Worm (Caenorhabditis elegans) whole organism, late embryonic: ENCODE data around the gene C47A4.3.

Source experiments
- C08G9.2 ChIP-seq: sonication (generic microtip); optimal IDR thresholded peaks from 2 replicates; lab custom pipeline; 2016; ENCODE audit warnings: mild to moderate bottlenecking, missing genetic modification characterization, moderate library complexity, missing compliant biosample characterization
- C38D4.7 ChIP-seq: fragments of 200-800 bp; sonication (Bioruptor generic); optimal IDR thresholded peaks from 2 replicates; lab custom pipeline; 2018; ENCODE audit warnings: mild to moderate bottlenecking, missing genetic modification characterization, moderate library complexity, missing compliant biosample characterization
- K09A11.1 ChIP-seq: sonication (generic microtip); optimal IDR thresholded peaks from 2 replicates; lab custom pipeline; 2017; ENCODE audit warnings: antibody characterized with exemption, mild to moderate bottlenecking, missing genetic modification characterization, missing compliant biosample characterization; ENCODE audit not compliant: insufficient read depth
- T23F11.4 ChIP-seq: fragments of 200-800 bp; sonication (Bioruptor generic); optimal IDR thresholded peaks from 2 replicates; lab custom pipeline; 2018; ENCODE audit warnings: mild to moderate bottlenecking, missing genetic modification characterization, missing compliant biosample characterization
- Y22D7AL.16 ChIP-seq: sonication (generic microtip); optimal IDR thresholded peaks from 2 replicates; lab custom pipeline; 2016; ENCODE audit warnings: missing genetic modification characterization, missing compliant biosample characterization
- ahr-1 ChIP-seq: sonication (generic microtip); optimal IDR thresholded peaks from 2 replicates; lab custom pipeline; 2016; ENCODE audit warnings: missing genetic modification characterization, missing compliant biosample characterization
- ama-1 ChIP-seq: fragments of 150-350 bp; optimal IDR thresholded peaks from 2 replicates; lab custom pipeline; 2014
- ceh-14 ChIP-seq: sonication (generic microtip); optimal IDR thresholded peaks from 2 replicates; lab custom pipeline; 2016; ENCODE audit warnings: missing genotype, missing genetic modification characterization, missing compliant biosample characterization
- ceh-18 ChIP-seq: sonication (generic microtip); optimal IDR thresholded peaks from 2 replicates; lab custom pipeline; 2016; ENCODE audit warnings: missing genetic modification characterization, missing compliant biosample characterization
- ceh-2 ChIP-seq: sonication (generic microtip); optimal IDR thresholded peaks from 2 replicates; lab custom pipeline; 2016; ENCODE audit warnings: missing genotype, missing genetic modification characterization, missing compliant biosample characterization
- ceh-22 ChIP-seq: sonication (generic microtip); optimal IDR thresholded peaks from 2 replicates; lab custom pipeline; 2017; ENCODE audit warnings: missing biosample characterization, missing genetic modification characterization
- ceh-24 ChIP-seq: sonication (generic microtip); optimal IDR thresholded peaks from 2 replicates; lab custom pipeline; 2016; ENCODE audit warnings: mild to moderate bottlenecking, missing genetic modification characterization, missing compliant biosample characterization
- ceh-34 ChIP-seq: sonication (generic microtip); optimal IDR thresholded peaks from 2 replicates; lab custom pipeline; 2016; ENCODE audit warnings: mild to moderate bottlenecking, missing genetic modification characterization, missing compliant biosample characterization
- ceh-48 ChIP-seq: sonication (generic microtip); optimal IDR thresholded peaks from 2 replicates; lab custom pipeline; 2016; ENCODE audit warnings: missing genetic modification characterization, inconsistent platforms, missing compliant biosample characterization
- ceh-9 ChIP-seq: sonication (generic microtip); optimal IDR thresholded peaks from 2 replicates; lab custom pipeline; 2016; ENCODE audit warnings: mild to moderate bottlenecking, missing genetic modification characterization, inconsistent platforms, missing compliant biosample characterization
- dmd-4 ChIP-seq: sonication (generic microtip); optimal IDR thresholded peaks from 2 replicates; lab custom pipeline; 2016; ENCODE audit warnings: borderline replicate concordance, missing genetic modification characterization, missing compliant biosample characterization
- fkh-6 ChIP-seq: sonication (generic microtip); optimal IDR thresholded peaks from 2 replicates; lab custom pipeline; 2016; ENCODE audit warnings: missing genetic modification characterization, missing compliant biosample characterization
- gmeb-2 ChIP-seq: sonication (generic microtip); optimal IDR thresholded peaks from 2 replicates; lab custom pipeline; 2016; ENCODE audit warnings: missing genetic modification characterization, inconsistent platforms, missing compliant biosample characterization
- hlh-30 ChIP-seq: sonication (generic microtip); optimal IDR thresholded peaks from 2 replicates; lab custom pipeline; 2017; ENCODE audit warnings: antibody characterized with exemption, missing genetic modification characterization, missing compliant biosample characterization; ENCODE audit not compliant: insufficient read depth
- lim-6 ChIP-seq: sonication (generic microtip); optimal IDR thresholded peaks from 2 replicates; lab custom pipeline; 2016; ENCODE audit warnings: missing genetic modification characterization, missing compliant biosample characterization
- lin-11 ChIP-seq: fragments of 200-800 bp; sonication (Bioruptor generic); optimal IDR thresholded peaks from 2 replicates; lab custom pipeline; 2018; ENCODE audit warnings: mild to moderate bottlenecking, missing genetic modification characterization, missing compliant biosample characterization
- madf-2 ChIP-seq: sonication (generic microtip); optimal IDR thresholded peaks from 2 replicates; lab custom pipeline; 2017; ENCODE audit warnings: missing genetic modification characterization, missing compliant biosample characterization
- nhr-11 ChIP-seq: fragments of 150-350 bp; optimal IDR thresholded peaks from 2 replicates; lab custom pipeline; 2014; ENCODE audit warnings: missing biosample characterization, missing genetic modification characterization
- npax-4 ChIP-seq: sonication (generic microtip); optimal IDR thresholded peaks from 2 replicates; lab custom pipeline; 2016; ENCODE audit warnings: missing genetic modification characterization, missing compliant biosample characterization
- pag-3 ChIP-seq: sonication (generic microtip); optimal IDR thresholded peaks from 2 replicates; lab custom pipeline; 2016; ENCODE audit warnings: missing compliant biosample characterization, missing genetic modification characterization, borderline replicate concordance
- pat-9 ChIP-seq: fragments of 200-800 bp; sonication (Bioruptor generic); optimal IDR thresholded peaks from 2 replicates; lab custom pipeline; 2018; ENCODE audit warnings: mild to moderate bottlenecking, missing genetic modification characterization, moderate library complexity, missing compliant biosample characterization
- pha-4 ChIP-seq: fragments of 150-350 bp; optimal IDR thresholded peaks from 2 replicates; lab custom pipeline; 2018; ENCODE audit warnings: missing biosample characterization, missing genetic modification reagents, missing genetic modification characterization
- pros-1 ChIP-seq: fragments of 150-350 bp; optimal IDR thresholded peaks from 2 replicates; lab custom pipeline; 2014; ENCODE audit warnings: missing biosample characterization, missing genetic modification reagents, missing genetic modification characterization
- rnt-1 ChIP-seq: sonication (generic microtip); optimal IDR thresholded peaks from 2 replicates; lab custom pipeline; 2016; ENCODE audit warnings: missing genetic modification characterization, missing compliant biosample characterization
- sdc-2 ChIP-seq: sonication (generic microtip); optimal IDR thresholded peaks from 2 replicates; lab custom pipeline; 2016; ENCODE audit warnings: missing genotype, missing genetic modification characterization, missing compliant biosample characterization
- sox-2 ChIP-seq: fragments of 200-800 bp; sonication (Bioruptor generic); IDR thresholded peaks from 2 replicates; pipeline ENCODE4 v1.3.6; 2022; ENCODE audit warnings: missing genetic modification reagents, missing genetic modification characterization, missing compliant biosample characterization
- sox-4 ChIP-seq: sonication (generic microtip); optimal IDR thresholded peaks from 2 replicates; lab custom pipeline; 2017; ENCODE audit warnings: mild to moderate bottlenecking, missing genetic modification characterization, inconsistent platforms, missing compliant biosample characterization
- syd-9 ChIP-seq: sonication (generic microtip); optimal IDR thresholded peaks from 2 replicates; lab custom pipeline; 2016; ENCODE audit warnings: mild to moderate bottlenecking, missing genetic modification characterization, moderate library complexity, missing compliant biosample characterization
- tbx-2 ChIP-seq: sonication (generic microtip); optimal IDR thresholded peaks from 2 replicates; lab custom pipeline; 2016; ENCODE audit warnings: missing genetic modification characterization, missing compliant biosample characterization
- unc-3 ChIP-seq, 2 experiments: fragments of 200-800 bp in 1 of 2; sonication (Bioruptor generic) in 1 of 2; sonication (generic microtip) in 1 of 2; conservative IDR thresholded peaks in 1 of 2; optimal IDR thresholded peaks in 1 of 2; 2 replicates each; pipeline versions ENCODE4 v1.3.6 to Lab custom; 2016 to 2022; ENCODE audit warnings: missing compliant biosample characterization in 2 of 2, missing genetic modification characterization in 2 of 2, missing genetic modification reagents in 1 of 2
- unc-55 ChIP-seq: sonication (generic microtip); optimal IDR thresholded peaks from 2 replicates; lab custom pipeline; 2017; ENCODE audit warnings: missing biosample characterization, missing genetic modification reagents, missing genetic modification characterization
- zip-5 ChIP-seq: sonication (generic microtip); optimal IDR thresholded peaks from 2 replicates; lab custom pipeline; 2016; ENCODE audit warnings: missing genetic modification characterization, missing compliant biosample characterization
- ztf-16 ChIP-seq: sonication (generic microtip); optimal IDR thresholded peaks from 2 replicates; lab custom pipeline; 2017; ENCODE audit warnings: missing genetic modification characterization, missing compliant biosample characterization

C47A4.3 gene

ce11 chrIV:13696900-13697299, 45.2 kb downstream of the C47A4.3 start:
- TF ChIP-seq ceh-34 (tag; lab: Kevin White, UChicago), result no peak

- TF ChIP-seq Y22D7AL.16 (no peak), dmd-4 (no peak), C38D4.7 (no peak), ceh-2 (tag; lab: Kevin White, UChicago) (no peak), T23F11.4 (GFP tag; lab: Kevin White, UChicago) (no peak), sdc-2 (tag; lab: Kevin White, UChicago) (no peak), rnt-1 (tag; lab: Kevin White, UChicago) (peak; percentile 79), unc-55 (GFP tag; lab: Kevin White, UChicago) (peak; percentile 100), gmeb-2 (tag; lab: Kevin White, UChicago) (no peak), tbx-2 (tag; lab: Kevin White, UChicago) (peak; percentile 28), ama-1 (lab: Kevin White, UChicago) (no peak), pat-9 (tag; lab: Kevin White, UChicago) (peak; percentile 26), ztf-16 (no peak), ceh-34 (tag; lab: Kevin White, UChicago) (no peak), lin-11 (no peak), ceh-18 (tag; lab: Kevin White, UChicago) (peak; percentile 61), hlh-30 (tag; lab: Kevin White, UChicago) (no peak), unc-3 (GFP tag; conservative IDR thresholded peaks at IDR 0.05; lab: Robert Waterston, UW) (no peak), unc-3 (tag; optimal IDR thresholded peaks at IDR 0.05; lab: Kevin White, UChicago) (peak; percentile 2)
Observed at ce11 chrIV:13695720-13696364, 46.3 kb downstream of the C47A4.3 start.

- TF ChIP-seq ceh-48 (tag; lab: Kevin White, UChicago), result no peak
- no peak for TF ChIP-seq ztf-16
- no peak for TF ChIP-seq ceh-34 (tag; lab: Kevin White, UChicago)
- TF ChIP-seq sox-4 (tag; lab: Kevin White, UChicago), result no peak
- TF ChIP-seq ahr-1 (tag; lab: Kevin White, UChicago), result no peak
- no peak for TF ChIP-seq ceh-24 (tag; lab: Kevin White, UChicago)
- no peak for TF ChIP-seq nhr-11
- TF ChIP-seq pha-4 (tag; lab: Kevin White, UChicago), result no peak
- no peak for TF ChIP-seq sox-2 (GFP tag; lab: Robert Waterston, UW)
- no peak for TF ChIP-seq syd-9
- no peak for TF ChIP-seq C08G9.2 (tag; lab: Kevin White, UChicago)
- TF ChIP-seq ama-1 (lab: Kevin White, UChicago), result no peak
- TF ChIP-seq npax-4, result no peak
- TF ChIP-seq pros-1, result no peak
- TF ChIP-seq unc-55 (GFP tag; lab: Kevin White, UChicago), result no peak
- no peak for TF ChIP-seq ceh-9 (tag; lab: Kevin White, UChicago)
- no peak for TF ChIP-seq pag-3 (tag; lab: Kevin White, UChicago)
- no peak for TF ChIP-seq T23F11.4 (GFP tag; lab: Kevin White, UChicago)
- no peak for TF ChIP-seq rnt-1 (tag; lab: Kevin White, UChicago)
- no peak for TF ChIP-seq fkh-6 (tag; lab: Kevin White, UChicago)
Observed at ce11 chrIV:13695302-13695701, 46.8 kb downstream of the C47A4.3 start.

- TF ChIP-seq rnt-1 (tag; lab: Kevin White, UChicago), result no peak
- TF ChIP-seq ceh-14 (tag; lab: Kevin White, UChicago), result no peak
- no peak for TF ChIP-seq K09A11.1 (tag; lab: Kevin White, UChicago)
- no peak for TF ChIP-seq zip-5
- peak; percentile 92 for TF ChIP-seq unc-55 (GFP tag; lab: Kevin White, UChicago)
- no peak for TF ChIP-seq ceh-9 (tag; lab: Kevin White, UChicago)
- TF ChIP-seq madf-2 (tag; lab: Kevin White, UChicago), result no peak
- no peak for TF ChIP-seq lim-6 (tag; lab: Kevin White, UChicago)
- no peak for TF ChIP-seq ceh-22
Observed at ce11 chrIV:13694600-13694999, 47.5 kb downstream of the C47A4.3 start.
